Worm (Caenorhabditis elegans) whole organism, L3 larva: Measurements from ENCODE around the gene srab-6.

Experiments
- ZK546.5 ChIP-seq: sonication (generic microtip); optimal IDR thresholded peaks from 2 replicates; lab custom pipeline; 2017; ENCODE audit warnings: missing biosample characterization, missing genetic modification characterization
- daf-12 ChIP-seq: fragments of 150-350 bp; optimal IDR thresholded peaks from 2 replicates; lab custom pipeline; 2014; ENCODE audit warnings: missing biosample characterization, missing genetic modification reagents, missing genetic modification characterization
- egl-27 ChIP-seq: sonication (generic microtip); optimal IDR thresholded peaks from 4 replicates; lab custom pipeline; 2017; ENCODE audit warnings: missing biosample characterization, missing genetic modification reagents, missing genetic modification characterization
- nfya-1 ChIP-seq: sonication (generic microtip); optimal IDR thresholded peaks from 2 replicates; lab custom pipeline; 2017; ENCODE audit warnings: missing genetic modification characterization, mild to moderate bottlenecking, missing compliant biosample characterization, antibody characterized with exemption, moderate library complexity; ENCODE audit not compliant: insufficient read depth
- nhr-11 ChIP-seq: fragments of 150-350 bp; optimal IDR thresholded peaks from 2 replicates; lab custom pipeline; 2014; ENCODE audit warnings: missing biosample characterization, missing genetic modification characterization
- snpc-4 ChIP-seq: fragments of 150-350 bp; optimal IDR thresholded peaks from 2 replicates; lab custom pipeline; 2014; ENCODE audit warnings: missing biosample characterization, missing genetic modification characterization
- zag-1 ChIP-seq: fragments of 150-350 bp; optimal IDR thresholded peaks from 2 replicates; lab custom pipeline; 2014; ENCODE audit warnings: missing biosample characterization, missing genetic modification characterization

DNA sequence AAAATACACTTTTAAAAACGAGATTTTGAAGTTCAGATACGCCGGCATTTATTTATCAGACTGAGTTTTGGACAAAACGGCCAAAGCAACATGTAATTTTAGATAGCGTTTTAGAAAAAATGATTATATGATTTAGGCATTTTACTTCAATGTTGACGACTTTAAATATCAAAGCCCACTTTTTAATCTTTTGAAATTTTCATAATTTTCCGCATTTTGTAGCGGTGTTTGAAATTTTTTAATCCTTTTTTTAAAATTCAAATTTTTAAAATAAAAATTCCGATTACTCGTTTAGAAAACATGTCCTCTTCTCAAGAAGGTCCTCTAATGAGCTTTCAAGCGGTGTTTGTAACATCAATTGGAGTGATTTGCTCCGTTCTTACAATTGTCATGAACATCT lies 18.1 kb upstream of the srab-6 start, which contains the start of gene srbc-6:
- TF ChIP-seq zag-1 (tag; lab: Kevin White, UChicago) (no peak), nhr-11 (tag; lab: Kevin White, UChicago) (no peak), nfya-1 (tag; lab: Kevin White, UChicago) (no peak), daf-12 (tag; lab: Kevin White, UChicago) (no peak), snpc-4 (no peak), egl-27 (no peak), ZK546.5 (tag; lab: Kevin White, UChicago) (no peak)
